Fruit fly (Drosophila melanogaster) whole organism, wandering third instar larva: ENCODE data around the gene Rab30.
A peak's percentile ranks its signal among the peaks of the same experiment; 100 is the strongest.

Experiments used
- CG32264 ChIP-seq: fragments of 200-800 bp; sonication (Bioruptor generic); optimal IDR thresholded peaks from 2 replicates; lab custom pipeline; 2016; ENCODE audit warnings: missing biosample characterization, missing genetic modification characterization
- Dfd ChIP-seq: fragments of >200 bp; optimal IDR thresholded peaks from 2 replicates; lab custom pipeline; 2017; ENCODE audit warnings: missing biosample characterization, missing genetic modification characterization
- Dif ChIP-seq: fragments of 200-275, 200-300 bp; sonication (Bioruptor generic); optimal IDR thresholded peaks from 2 replicates; lab custom pipeline; 2018; ENCODE audit warnings: missing biosample characterization, missing genetic modification characterization; ENCODE audit not compliant: partially characterized antibody
- GATAd ChIP-seq: sonication (Bioruptor generic); optimal IDR thresholded peaks from 2 replicates; lab custom pipeline; 2016; ENCODE audit warnings: missing biosample characterization, missing genetic modification characterization
- HLH106 ChIP-seq: fragments of 200-800 bp; optimal IDR thresholded peaks from 3 replicates; lab custom pipeline; 2019; ENCODE audit warnings: missing biosample characterization, mild to moderate bottlenecking, missing genetic modification characterization, moderate library complexity
- Hnf4 ChIP-seq: fragments of 200-800 bp; sonication (Bioruptor generic); optimal IDR thresholded peaks from 2 replicates; lab custom pipeline; 2016; ENCODE audit warnings: missing biosample characterization, mild to moderate bottlenecking, missing genetic modification characterization
- Hr78 ChIP-seq: fragments of >200 bp; optimal IDR thresholded peaks from 2 replicates; lab custom pipeline; 2017; ENCODE audit warnings: missing biosample characterization, missing genetic modification characterization
- Hr83 ChIP-seq: fragments of 200-300 bp; sonication (Bioruptor generic); optimal IDR thresholded peaks from 2 replicates; lab custom pipeline; 2016; ENCODE audit warnings: missing biosample characterization, mild to moderate bottlenecking, missing genetic modification characterization, moderate library complexity; ENCODE audit not compliant: poor library complexity, severe bottlenecking
- Jra ChIP-seq: sonication (Bioruptor generic); optimal IDR thresholded peaks from 2 replicates; lab custom pipeline; 2016; ENCODE audit warnings: missing biosample characterization, missing genetic modification characterization
- Mio ChIP-seq: sonication (Bioruptor generic); optimal IDR thresholded peaks from 2 replicates; lab custom pipeline; 2016; ENCODE audit warnings: missing biosample characterization, missing genetic modification characterization
- Myc ChIP-seq: fragments of >200 bp; optimal IDR thresholded peaks from 2 replicates; lab custom pipeline; 2017
- OdsH ChIP-seq: fragments of 200-800 bp; sonication (Bioruptor generic); optimal IDR thresholded peaks from 2 replicates; lab custom pipeline; 2016; ENCODE audit warnings: missing biosample characterization, mild to moderate bottlenecking, missing genetic modification characterization
- Rel ChIP-seq, 2 experiments: fragments of 200-800 bp; sonication (Bioruptor generic) in 1 of 2; optimal IDR thresholded peaks; 2 replicates in 1 of 2; 3 replicates in 1 of 2; lab custom pipeline; 2016 to 2019; ENCODE audit warnings: mild to moderate bottlenecking in 2 of 2, missing biosample characterization in 2 of 2, missing genetic modification characterization in 2 of 2, moderate library complexity in 1 of 2
- Sp1 ChIP-seq: fragments of 200-800 bp; sonication (Bioruptor generic); optimal IDR thresholded peaks from 3 replicates; lab custom pipeline; 2019; ENCODE audit warnings: missing biosample characterization, mild to moderate bottlenecking, missing genetic modification characterization, moderate library complexity
- br ChIP-seq: fragments of 200-800 bp; sonication (Bioruptor generic); optimal IDR thresholded peaks from 2 replicates; lab custom pipeline; 2016; ENCODE audit warnings: missing biosample characterization, missing genetic modification characterization
- brk ChIP-seq: fragments of 200-800 bp; sonication (Bioruptor generic); optimal IDR thresholded peaks from 2 replicates; lab custom pipeline; 2016; ENCODE audit warnings: missing biosample characterization, mild to moderate bottlenecking, missing genetic modification characterization
- dl ChIP-seq, 2 experiments: fragments of 175-275, 200-275 bp in 1 of 2; fragments of 200-275 bp in 1 of 2; sonication (Bioruptor generic); optimal IDR thresholded peaks; lab custom pipeline; 2018; ENCODE audit warnings: mild to moderate bottlenecking in 2 of 2, missing biosample characterization in 2 of 2, missing genetic modification characterization in 2 of 2, moderate library complexity in 2 of 2; ENCODE audit not compliant: partially characterized antibody in 2 of 2, insufficient read depth in 1 of 2
- dmrt93B ChIP-seq: fragments of 200-800 bp; sonication (Bioruptor generic); optimal IDR thresholded peaks from 2 replicates; lab custom pipeline; 2018; ENCODE audit warnings: missing biosample characterization, mild to moderate bottlenecking, missing genetic modification characterization
- dsf ChIP-seq: sonication (Bioruptor generic); optimal IDR thresholded peaks from 2 replicates; lab custom pipeline; 2016; ENCODE audit warnings: missing biosample characterization, missing genetic modification characterization, borderline replicate concordance
- ey ChIP-seq: fragments of 200-800 bp; sonication (Bioruptor generic); optimal IDR thresholded peaks from 2 replicates; lab custom pipeline; 2016; ENCODE audit warnings: missing biosample characterization, missing genetic modification characterization
- foxo ChIP-seq, 2 experiments: fragments of 200-800 bp; sonication (Bioruptor generic); optimal IDR thresholded peaks; 2 replicates in 1 of 2; 3 replicates in 1 of 2; lab custom pipeline; 2016 to 2017; ENCODE audit warnings: missing biosample characterization in 2 of 2, missing genetic modification characterization in 2 of 2
- fru ChIP-seq: fragments of 200-800 bp; sonication (Bioruptor generic); optimal IDR thresholded peaks from 3 replicates; lab custom pipeline; 2016; ENCODE audit warnings: missing biosample characterization, mild to moderate bottlenecking, missing genetic modification characterization
- h ChIP-seq: fragments of 200-800 bp; sonication (Bioruptor generic); optimal IDR thresholded peaks from 3 replicates; lab custom pipeline; 2016; ENCODE audit warnings: missing biosample characterization, mild to moderate bottlenecking, missing genetic modification characterization
- jim ChIP-seq: fragments of 175-275, 200-325 bp; sonication (Bioruptor generic); optimal IDR thresholded peaks from 2 replicates; lab custom pipeline; 2016; ENCODE audit warnings: missing biosample characterization, mild to moderate bottlenecking, missing genetic modification characterization
- lola ChIP-seq: fragments of >200 bp; optimal IDR thresholded peaks from 2 replicates; lab custom pipeline; 2017; ENCODE audit warnings: missing biosample characterization, missing genetic modification characterization
- pan ChIP-seq: fragments of >200 bp; optimal IDR thresholded peaks from 2 replicates; lab custom pipeline; 2017
- psq ChIP-seq: fragments of 200-800 bp; sonication (Bioruptor generic); optimal IDR thresholded peaks from 3 replicates; lab custom pipeline; 2017; ENCODE audit warnings: missing biosample characterization, mild to moderate bottlenecking, missing genetic modification characterization, moderate library complexity
- rgr ChIP-seq: fragments of 200-800 bp; sonication (Bioruptor generic); optimal IDR thresholded peaks from 3 replicates; lab custom pipeline; 2016; ENCODE audit warnings: missing biosample characterization, mild to moderate bottlenecking, missing genetic modification characterization
- sage ChIP-seq: fragments of 200-800 bp; sonication (Bioruptor generic); optimal IDR thresholded peaks from 2 replicates; lab custom pipeline; 2016; ENCODE audit warnings: missing biosample characterization, mild to moderate bottlenecking, missing genetic modification characterization
- sv ChIP-seq: fragments of 200-800 bp; sonication (Bioruptor generic); optimal IDR thresholded peaks from 3 replicates; lab custom pipeline; 2016; ENCODE audit warnings: missing biosample characterization, missing genetic modification characterization
- woc ChIP-seq: sonication (Bioruptor generic); optimal IDR thresholded peaks from 2 replicates; lab custom pipeline; 2016; ENCODE audit warnings: missing biosample characterization, mild to moderate bottlenecking, missing genetic modification characterization

Gene Rab30

DNA sequence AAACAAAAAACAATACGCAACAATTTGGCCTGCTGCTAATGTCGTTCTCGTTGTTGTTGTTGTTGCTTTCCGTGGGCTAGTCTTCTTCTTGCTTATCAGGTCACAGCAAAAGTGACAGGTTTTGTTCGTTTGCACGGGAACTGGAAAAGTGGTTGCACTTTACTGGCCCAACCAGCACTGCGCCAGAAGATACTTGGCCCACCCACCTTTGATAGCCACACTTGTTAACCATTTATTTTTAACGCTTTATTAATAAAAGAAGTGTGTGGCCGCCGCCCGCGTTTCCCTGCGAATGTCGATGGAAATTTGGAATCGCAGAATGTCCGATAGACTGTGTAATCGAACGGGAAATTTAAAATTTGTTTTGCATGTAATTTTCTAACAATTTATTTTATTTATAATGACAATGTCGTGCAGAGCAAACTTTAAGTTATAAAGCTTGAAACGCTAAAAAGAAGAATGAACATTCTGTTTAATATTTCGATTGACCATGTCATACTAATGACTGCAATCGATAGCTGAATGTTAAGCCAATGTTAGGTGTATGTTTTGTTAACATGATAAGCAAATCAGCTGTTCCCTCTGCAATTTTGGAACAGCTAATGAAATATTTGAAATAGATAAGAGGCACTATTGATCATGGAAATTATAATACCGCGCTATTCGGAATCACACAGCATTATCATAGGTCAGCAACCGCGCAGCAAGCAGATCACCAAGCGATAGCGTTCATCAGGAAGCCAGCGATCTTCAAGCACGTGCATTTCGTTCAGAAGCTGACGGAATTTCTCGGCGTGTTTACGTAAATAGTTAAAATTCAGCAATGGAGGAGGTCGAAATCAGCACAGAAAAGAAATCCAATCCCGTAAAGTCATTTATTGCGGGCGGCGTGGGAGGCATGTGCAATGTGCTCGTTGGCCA, 5.2 kb downstream of the Rab30 start, which contains the start of the genes CG31908 and MME1 (continued):
- TF ChIP-seq CG32264 (GFP tag; lab: Kevin White, UChicago) = peak; percentile 32
- peak; percentile 45 for TF ChIP-seq Hnf4 (GFP tag; lab: Kevin White, UChicago)
- peak; percentile 41 for TF ChIP-seq OdsH (GFP tag; lab: Kevin White, UChicago)
- TF ChIP-seq foxo (GFP tag; optimal IDR thresholded peaks at IDR 0.05; lab: Kevin White, UChicago) = peak in 1 of 2 experiments; percentile 63
- no peak for TF ChIP-seq lola (GFP tag; lab: Kevin White, UChicago)
- no peak for TF ChIP-seq pan (lab: Kevin White, UChicago)
- no peak for TF ChIP-seq Mio
- TF ChIP-seq Dif = no peak
- TF ChIP-seq psq (GFP tag; lab: Kevin White, UChicago) = peak; percentile 51

dm6 chr2L:7026308-7026707, 6.1 kb downstream of the Rab30 start:
- no peak for TF ChIP-seq Myc
- no peak for TF ChIP-seq Rel (GFP tag; optimal IDR thresholded peaks at IDR 0.05; lab: Kevin White, UChicago)
- peak; percentile 65 for TF ChIP-seq Rel (tag; optimal IDR thresholded peaks at IDR 0.05; lab: Kevin White, UChicago)

- TF ChIP-seq rgr (GFP tag; lab: Kevin White, UChicago) (no peak), Dfd (peak; percentile 95)
Measured at dm6 chr2L:7025247-7025646, 7.2 kb downstream of the Rab30 start.

dm6 chr2L:7023614-7024259, 8.7 kb downstream of the Rab30 start, which contains the start of gene Gart:
Gart (minus strand) TSS chr2L:7023898.
- TF ChIP-seq ey (peak; percentile 92), Rel (GFP tag; optimal IDR thresholded peaks at IDR 0.05; lab: Kevin White, UChicago) (no peak), Rel (tag; optimal IDR thresholded peaks at IDR 0.05; lab: Kevin White, UChicago) (peak; percentile 39), h (GFP tag; lab: Kevin White, UChicago) (peak; percentile 92), GATAd (GFP tag; lab: Kevin White, UChicago) (no peak), woc (peak; percentile 64), fru (GFP tag; lab: Kevin White, UChicago) (peak; percentile 91), Hr83 (GFP tag; lab: Kevin White, UChicago) (no peak), sv (GFP tag; lab: Kevin White, UChicago) (peak; percentile 64), Hnf4 (GFP tag; lab: Kevin White, UChicago) (peak; percentile 84), Sp1 (GFP tag; lab: Kevin White, UChicago) (peak; percentile 89), jim (GFP tag; lab: Kevin White, UChicago) (no peak), HLH106 (peak; percentile 66), Jra (GFP tag; lab: Kevin White, UChicago) (peak; percentile 48), CG32264 (GFP tag; lab: Kevin White, UChicago) (peak; percentile 75), sage (GFP tag; lab: Kevin White, UChicago) (peak; percentile 85), dsf (GFP tag; lab: Kevin White, UChicago) (peak; percentile 56), foxo (GFP tag; optimal IDR thresholded peaks at IDR 0.05; lab: Kevin White, UChicago) (peak; percentile 40 to 91), OdsH (GFP tag; lab: Kevin White, UChicago) (peak; percentile 91), rgr (GFP tag; lab: Kevin White, UChicago) (peak; percentile 91), br (peak; percentile 92), Mio (peak; percentile 53), psq (GFP tag; lab: Kevin White, UChicago) (peak; percentile 82), Dif (no peak), dl (GFP tag; optimal IDR thresholded peaks at IDR 0.05; lab: Kevin White, UChicago; ENCODE audit: insufficient read depth in 1 of 2, partially characterized antibody in 2 of 2) (no peak), dmrt93B (GFP tag; lab: Kevin White, UChicago) (no peak), brk (GFP tag; lab: Kevin White, UChicago) (peak; percentile 43), Hr78 (GFP tag; lab: Kevin White, UChicago) (no peak)
